Fruit fly (Drosophila melanogaster): ENCODE measurements around the gene Or98b.

Or98b gene

dm6 chr3R:28335462-28335998 is 16.5 kb upstream of the Or98b start (continued):
- TF ChIP-seq CG17568 (GFP tag; optimal IDR thresholded peaks at IDR 0.05) (peak; percentile 64), tgo (GFP tag; IDR thresholded peaks at IDR 0.05) (peak; percentile 63), CG10654 (GFP tag; optimal IDR thresholded peaks at IDR 0.05) (peak; percentile 73), jumu (GFP tag; optimal IDR thresholded peaks at IDR 0.05) (peak; percentile 78), Aef1 (GFP tag; IDR thresholded peaks at IDR 0.05) (peak; percentile 45; the same call in 2 of the 3 replicates), CG15514 (GFP tag; optimal IDR thresholded peaks at IDR 0.05) (peak; percentile 75), CG12744 (GFP tag; optimal IDR thresholded peaks at IDR 0.05) (peak; percentile 14), CG11696 (GFP tag; IDR thresholded peaks at IDR 0.05) (no peak), bab2 (GFP tag; optimal IDR thresholded peaks at IDR 0.05) (peak; percentile 63), zfh2 (GFP tag; optimal IDR thresholded peaks at IDR 0.05) (peak; percentile 73), her (GFP tag; optimal IDR thresholded peaks at IDR 0.05) (peak; percentile 71), CG15073 (GFP tag; optimal IDR thresholded peaks at IDR 0.05) (no peak), CG32767 (GFP tag; IDR thresholded peaks at IDR 0.05) (peak; percentile 44; the same call in 1 of the 2 replicates), CG3726 (GFP tag; IDR thresholded peaks at IDR 0.05) (peak; percentile 67; the same call in 1 of the 3 replicates), vfl (GFP tag; optimal IDR thresholded peaks at IDR 0.05) (peak; percentile 64), CG3407 (GFP tag; optimal IDR thresholded peaks at IDR 0.05) (peak; percentile 70), HHEX (GFP tag; optimal IDR thresholded peaks at IDR 0.05) (peak; percentile 82), disco-r (GFP tag; optimal IDR thresholded peaks at IDR 0.05) (peak; percentile 62), CG9437 (GFP tag; optimal IDR thresholded peaks at IDR 0.05) (peak; percentile 100), nmo (GFP tag; optimal IDR thresholded peaks at IDR 0.05) (peak; percentile 87), CG6854 (GFP tag; optimal IDR thresholded peaks at IDR 0.05) (no peak), pzg (GFP tag; optimal IDR thresholded peaks at IDR 0.05) (peak; percentile 77), MTF-1 (GFP tag; optimal IDR thresholded peaks at IDR 0.05; ENCODE audit: borderline replicate concordance) (peak; percentile 52), Six4 (GFP tag; optimal IDR thresholded peaks at IDR 0.05) (peak; percentile 82), tap (tag; optimal IDR thresholded peaks at IDR 0.05) (peak; percentile 34), sisA (GFP tag; IDR thresholded peaks at IDR 0.05) (peak; percentile 71), CG4282 (GFP tag; optimal IDR thresholded peaks at IDR 0.05) (peak; percentile 19), Gsc (GFP tag; IDR thresholded peaks at IDR 0.05) (no peak), p53 (GFP tag; optimal IDR thresholded peaks at IDR 0.05) (peak; percentile 82), CG30020 (tag; optimal IDR thresholded peaks at IDR 0.05) (peak; percentile 48), CG1602 (GFP tag; optimal IDR thresholded peaks at IDR 0.05) (peak; percentile 65), CG12942 (GFP tag; optimal IDR thresholded peaks at IDR 0.05) (peak; percentile 62), Hr51 (GFP tag; optimal IDR thresholded peaks at IDR 0.05) (peak; percentile 42 to 59), CG31441 (GFP tag; IDR thresholded peaks at IDR 0.05) (peak; percentile 83), Dip2 (GFP tag; IDR thresholded peaks at IDR 0.05) (no peak), ase (GFP tag; IDR thresholded peaks at IDR 0.05) (no peak), repo (GFP tag; optimal IDR thresholded peaks at IDR 0.05) (peak; percentile 73), CoRest (tag; optimal IDR thresholded peaks at IDR 0.05) (peak; percentile 72), vnd (GFP tag; IDR thresholded peaks at IDR 0.05; ENCODE audit: partially characterized antibody) (no peak), zen2 (GFP tag; IDR thresholded peaks at IDR 0.05; ENCODE audit: partially characterized antibody) (no peak), CG9876 (GFP tag; optimal IDR thresholded peaks at IDR 0.05) (peak; percentile 81), CG12299 (tag; optimal IDR thresholded peaks at IDR 0.05) (peak; percentile 65), CkIIα-i1 (GFP tag; IDR thresholded peaks at IDR 0.05) (no peak), CG4424 (GFP tag; optimal IDR thresholded peaks at IDR 0.05) (peak; percentile 79), pum (GFP tag; optimal IDR thresholded peaks at IDR 0.05) (peak; percentile 76), slp2 (GFP tag; optimal IDR thresholded peaks at IDR 0.05) (peak; percentile 62), vvl (GFP tag; IDR thresholded peaks at IDR 0.05) (peak; percentile 73), Med (GFP tag) (peak; percentile 94), E2f2 (GFP tag; IDR thresholded peaks at IDR 0.05) (peak; percentile 46; the same call in 1 of the 2 replicates), mam (GFP tag; optimal IDR thresholded peaks at IDR 0.05) (peak; percentile 83), grau (tag; optimal IDR thresholded peaks at IDR 0.05) (peak; percentile 73)
